Fruit fly (Drosophila melanogaster) whole organism: ENCODE measurements around the gene CG15820.

Experiments used
- CG8478 ChIP-seq: fragments of >200 bp; optimal IDR thresholded peaks from 2 replicates; lab custom pipeline; 2018; ENCODE audit warnings: inconsistent platforms
- EcR ChIP-seq, 2 experiments: fragments of >200 bp; optimal IDR thresholded peaks; 2 replicates each; lab custom pipeline; 2017; ENCODE audit warnings: missing biosample characterization in 2 of 2, missing genetic modification characterization in 2 of 2, missing genetic modification reagents in 2 of 2
- pan ChIP-seq: fragments of >200 bp; optimal IDR thresholded peaks from 2 replicates; lab custom pipeline; 2017
- psq ChIP-seq: fragments of >200 bp; optimal IDR thresholded peaks from 2 replicates; lab custom pipeline; 2017

- no peak for TF ChIP-seq pan (lab: Kevin White, UChicago)
- TF ChIP-seq psq (lab: Kevin White, UChicago), result no peak
- no peak for TF ChIP-seq CG8478 (lab: Kevin White, UChicago)
- TF ChIP-seq EcR (GFP tag; optimal IDR thresholded peaks at IDR 0.05; lab: Kevin White, UChicago), result no peak
Measured at dm6 chr3L:2147767-2148166, 26.4 kb downstream of the CG15820 start.
